Worm (Caenorhabditis elegans) whole organism, mixed stage, embryonic: ENCODE measurements around the gene col-132.

Source experiments
- M03D4.4 ChIP-seq: sonication (generic microtip); optimal IDR thresholded peaks from 2 replicates; lab custom pipeline; 2017; ENCODE audit warnings: mild to moderate bottlenecking, missing genetic modification characterization, missing compliant biosample characterization
- bed-3 ChIP-seq: fragments of 200-800 bp; sonication (Bioruptor generic); optimal IDR thresholded peaks from 3 replicates; lab custom pipeline; 2018; ENCODE audit warnings: mild to moderate bottlenecking, missing genetic modification characterization, moderate library complexity, missing compliant biosample characterization
- blmp-1 ChIP-seq: fragments of 150-350 bp; optimal IDR thresholded peaks from 2 replicates; lab custom pipeline; 2014; ENCODE audit warnings: missing biosample characterization, missing genetic modification characterization
- ceh-39 ChIP-seq: fragments of 150-350 bp; optimal IDR thresholded peaks from 2 replicates; lab custom pipeline; 2014; ENCODE audit warnings: missing biosample characterization, missing genetic modification characterization
- ceh-43 ChIP-seq: fragments of 200-800 bp; sonication (Bioruptor generic); optimal IDR thresholded peaks from 2 replicates; lab custom pipeline; 2018; ENCODE audit warnings: mild to moderate bottlenecking, missing genetic modification characterization, moderate library complexity, missing compliant biosample characterization
- ceh-83 ChIP-seq: fragments of 200-800 bp; sonication (Bioruptor generic); optimal IDR thresholded peaks from 2 replicates; lab custom pipeline; 2018; ENCODE audit warnings: mild to moderate bottlenecking, missing genetic modification characterization, missing compliant biosample characterization
- ces-1 ChIP-seq: fragments of 150-350 bp; optimal IDR thresholded peaks from 2 replicates; lab custom pipeline; 2014; ENCODE audit warnings: missing biosample characterization, missing genetic modification reagents, missing genetic modification characterization
- cnd-1 ChIP-seq: fragments of 200-800 bp; sonication (Bioruptor generic); optimal IDR thresholded peaks from 2 replicates; lab custom pipeline; 2018; ENCODE audit warnings: mild to moderate bottlenecking, missing genetic modification characterization, missing compliant biosample characterization
- drap-1 ChIP-seq: fragments of 200-800 bp; sonication (Bioruptor generic); optimal IDR thresholded peaks from 3 replicates; lab custom pipeline; 2018; ENCODE audit warnings: mild to moderate bottlenecking, missing genetic modification characterization, missing compliant biosample characterization
- elt-3 ChIP-seq: fragments of 150-350 bp; optimal IDR thresholded peaks from 2 replicates; lab custom pipeline; 2014; ENCODE audit warnings: missing biosample characterization, missing genetic modification characterization
- flh-1 ChIP-seq: fragments of 200-800 bp; sonication (Bioruptor generic); optimal IDR thresholded peaks from 2 replicates; lab custom pipeline; 2018; ENCODE audit warnings: mild to moderate bottlenecking, missing genetic modification characterization, moderate library complexity, missing compliant biosample characterization
- ham-2 ChIP-seq: fragments of 200-800 bp; sonication (Bioruptor generic); optimal IDR thresholded peaks from 2 replicates; lab custom pipeline; 2018; ENCODE audit warnings: mild to moderate bottlenecking, missing genetic modification characterization, missing compliant biosample characterization
- hlh-1 ChIP-seq: fragments of 150-350 bp; optimal IDR thresholded peaks from 2 replicates; lab custom pipeline; 2014; ENCODE audit warnings: missing biosample characterization, missing genetic modification reagents, missing genetic modification characterization
- lin-13 ChIP-seq: fragments of 150-350 bp; optimal IDR thresholded peaks from 2 replicates; lab custom pipeline; 2014; ENCODE audit warnings: missing biosample characterization, missing genetic modification characterization
- lin-32 ChIP-seq: fragments of 200-800 bp; sonication (Bioruptor generic); optimal IDR thresholded peaks from 2 replicates; lab custom pipeline; 2018; ENCODE audit warnings: mild to moderate bottlenecking, missing genetic modification characterization, missing compliant biosample characterization
- lsy-2 ChIP-seq: fragments of 150-350 bp; optimal IDR thresholded peaks from 2 replicates; lab custom pipeline; 2014; ENCODE audit warnings: missing biosample characterization, missing genetic modification characterization
- mab-5 ChIP-seq: fragments of 150-350 bp; optimal IDR thresholded peaks from 2 replicates; lab custom pipeline; 2014; ENCODE audit warnings: missing biosample characterization, missing genetic modification characterization
- mep-1 ChIP-seq: fragments of 150-350 bp; optimal IDR thresholded peaks from 2 replicates; lab custom pipeline; 2017; ENCODE audit warnings: missing biosample characterization, missing genetic modification reagents, missing genetic modification characterization, inconsistent platforms
- mls-2 ChIP-seq: sonication (generic microtip); optimal IDR thresholded peaks from 2 replicates; lab custom pipeline; 2016; ENCODE audit warnings: mild to moderate bottlenecking, missing genetic modification characterization, moderate library complexity, missing compliant biosample characterization
- nhr-12 ChIP-seq: fragments of 150-350 bp; optimal IDR thresholded peaks from 2 replicates; lab custom pipeline; 2014; ENCODE audit warnings: missing biosample characterization, missing genetic modification characterization
- nhr-2 ChIP-seq: fragments of 150-350 bp; optimal IDR thresholded peaks from 2 replicates; lab custom pipeline; 2014; ENCODE audit warnings: missing biosample characterization, missing genetic modification characterization
- nhr-237 ChIP-seq: fragments of 150-350 bp; optimal IDR thresholded peaks from 2 replicates; lab custom pipeline; 2014; ENCODE audit warnings: missing biosample characterization, missing genetic modification characterization
- nhr-28 ChIP-seq: fragments of 150-350 bp; optimal IDR thresholded peaks from 2 replicates; lab custom pipeline; 2014; ENCODE audit warnings: missing biosample characterization, missing genetic modification characterization
- nhr-76 ChIP-seq: sonication (generic microtip); optimal IDR thresholded peaks from 2 replicates; lab custom pipeline; 2017; ENCODE audit warnings: missing biosample characterization, missing genetic modification characterization
- pha-4 ChIP-seq: fragments of 150-350 bp; optimal IDR thresholded peaks from 2 replicates; lab custom pipeline; 2018; ENCODE audit warnings: missing biosample characterization, missing genetic modification reagents, missing genetic modification characterization
- sem-2 ChIP-seq: fragments of 200-800 bp; sonication (Bioruptor generic); optimal IDR thresholded peaks from 2 replicates; lab custom pipeline; 2018; ENCODE audit warnings: mild to moderate bottlenecking, missing genetic modification characterization, missing compliant biosample characterization
- snpc-4 ChIP-seq: fragments of 150-350 bp; optimal IDR thresholded peaks from 2 replicates; lab custom pipeline; 2014; ENCODE audit warnings: missing biosample characterization, missing genetic modification characterization
- tbx-8 ChIP-seq: fragments of 200-800 bp; sonication (Bioruptor generic); optimal IDR thresholded peaks from 2 replicates; lab custom pipeline; 2018; ENCODE audit warnings: mild to moderate bottlenecking, missing genetic modification characterization, moderate library complexity, missing compliant biosample characterization
- unc-120 ChIP-seq: sonication (generic microtip); optimal IDR thresholded peaks from 2 replicates; lab custom pipeline; 2017; ENCODE audit warnings: missing genetic modification characterization, missing compliant biosample characterization; ENCODE audit not compliant: poor library complexity, severe bottlenecking
- unc-39 ChIP-seq: fragments of 150-350 bp; optimal IDR thresholded peaks from 2 replicates; lab custom pipeline; 2014; ENCODE audit warnings: missing biosample characterization, missing genetic modification characterization
- unc-62 ChIP-seq: fragments of 150-350 bp; optimal IDR thresholded peaks from 2 replicates; lab custom pipeline; 2014; ENCODE audit warnings: missing biosample characterization, missing genetic modification reagents, missing genetic modification characterization
- zip-8 ChIP-seq: fragments of 150-350 bp; optimal IDR thresholded peaks from 2 replicates; lab custom pipeline; 2014; ENCODE audit warnings: missing biosample characterization, missing genetic modification characterization
- ztf-11 ChIP-seq: fragments of 150-350 bp; optimal IDR thresholded peaks from 2 replicates; lab custom pipeline; 2014; ENCODE audit warnings: missing biosample characterization, missing genetic modification characterization

The col-132 gene

DNA sequence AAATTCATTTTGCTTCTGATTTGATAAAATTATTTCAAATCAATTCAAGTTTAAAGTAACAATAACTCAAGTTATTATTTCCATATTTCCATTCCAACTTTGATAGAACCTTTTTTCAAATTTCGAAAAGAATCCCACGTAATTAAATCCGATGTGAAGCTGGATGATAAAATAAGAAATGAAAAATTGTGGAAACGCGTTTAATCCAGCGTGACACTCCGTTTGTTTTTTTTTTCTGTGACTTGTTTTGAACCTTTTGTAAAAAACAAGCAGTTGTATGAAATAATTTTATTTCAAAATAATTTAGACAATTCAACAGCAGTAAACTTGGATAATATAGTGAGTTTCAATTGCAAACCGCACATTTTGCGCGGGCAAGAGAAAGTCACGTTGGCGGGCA is 38.3 kb downstream of the col-132 start, which contains the start of gene F49E11.7:
F49E11.7 (plus strand) TSS at position 301 of the 400 bp plus-strand sequence.
- no peak for TF ChIP-seq lsy-2 (tag; lab: Kevin White, UChicago)
- no peak for TF ChIP-seq ham-2 (GFP tag; lab: Kevin White, UChicago)
- TF ChIP-seq blmp-1 (tag; lab: Kevin White, UChicago), result no peak
- TF ChIP-seq lin-32 (GFP tag; lab: Kevin White, UChicago), result no peak
- TF ChIP-seq cnd-1 (tag; lab: Kevin White, UChicago), result no peak
- TF ChIP-seq nhr-28 (tag; lab: Kevin White, UChicago), result no peak
- TF ChIP-seq elt-3 (tag; lab: Kevin White, UChicago), result no peak
- TF ChIP-seq tbx-8 (GFP tag; lab: Kevin White, UChicago), result no peak
- no peak for TF ChIP-seq sem-2 (GFP tag; lab: Kevin White, UChicago)
- no peak for TF ChIP-seq flh-1
- TF ChIP-seq M03D4.4 (tag; lab: Kevin White, UChicago), result no peak
- no peak for TF ChIP-seq unc-62
- no peak for TF ChIP-seq unc-39 (tag; lab: Kevin White, UChicago)
- TF ChIP-seq nhr-237 (tag; lab: Kevin White, UChicago), result no peak
- TF ChIP-seq ceh-83, result no peak
- TF ChIP-seq nhr-2 (tag; lab: Kevin White, UChicago), result no peak
- no peak for TF ChIP-seq nhr-12 (tag; lab: Kevin White, UChicago)
- TF ChIP-seq snpc-4, result no peak
- TF ChIP-seq bed-3 (GFP tag; lab: Kevin White, UChicago), result no peak
- no peak for TF ChIP-seq mab-5 (tag; lab: Kevin White, UChicago)

- TF ChIP-seq blmp-1 (tag; lab: Kevin White, UChicago), result no peak
- no peak for TF ChIP-seq unc-62
- no peak for TF ChIP-seq pha-4
- TF ChIP-seq lin-32 (GFP tag; lab: Kevin White, UChicago), result no peak
- no peak for TF ChIP-seq nhr-28 (tag; lab: Kevin White, UChicago)
- TF ChIP-seq zip-8 (tag; lab: Kevin White, UChicago), result no peak
- TF ChIP-seq cnd-1 (tag; lab: Kevin White, UChicago), result no peak
- no peak for TF ChIP-seq mls-2
- TF ChIP-seq ztf-11 (tag; lab: Kevin White, UChicago), result no peak
- no peak for TF ChIP-seq mep-1
- TF ChIP-seq ham-2 (GFP tag; lab: Kevin White, UChicago), result no peak
- no peak for TF ChIP-seq hlh-1 (tag; lab: Kevin White, UChicago)
- TF ChIP-seq nhr-12 (tag; lab: Kevin White, UChicago), result no peak
- TF ChIP-seq snpc-4, result no peak
- TF ChIP-seq nhr-76 (tag; lab: Kevin White, UChicago), result no peak
- TF ChIP-seq ceh-83, result no peak
These were observed 39.8 kb downstream of the col-132 start, which contains the start of gene scl-11 for ce11 chrIV:13051073-13051472. Gene scl-11 (plus strand): TSS chrIV:13051373.

DNA sequence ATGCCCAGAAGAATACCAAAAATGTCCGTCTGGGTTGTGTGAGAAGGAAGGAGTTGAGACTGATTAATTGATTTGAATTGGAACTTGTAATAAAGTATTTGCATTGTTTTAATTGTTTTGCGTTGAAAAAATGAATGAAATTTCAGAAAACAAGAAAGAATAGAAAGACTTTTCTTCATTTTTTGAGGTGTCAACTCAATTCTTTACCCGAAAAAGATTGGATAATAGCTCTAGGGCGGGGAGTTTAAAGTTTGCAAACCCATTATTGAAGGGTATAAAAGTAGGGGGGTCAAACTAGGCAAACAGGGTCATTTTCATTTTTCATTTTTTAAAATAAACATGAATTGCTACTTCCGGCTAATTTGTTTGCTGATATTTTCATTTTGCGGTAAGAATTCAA is 42.7 kb downstream of the col-132 start, which contains the start of gene scl-10:
scl-10 (plus strand) TSS at position 301 of the 400 bp plus-strand sequence.
- TF ChIP-seq unc-62 (no peak), flh-1 (no peak), ces-1 (GFP tag; lab: Kevin White, UChicago) (no peak), zip-8 (tag; lab: Kevin White, UChicago) (no peak), bed-3 (GFP tag; lab: Kevin White, UChicago) (no peak), mep-1 (no peak), sem-2 (GFP tag; lab: Kevin White, UChicago) (no peak), mls-2 (no peak), ceh-43 (no peak), unc-120 (tag; lab: Kevin White, UChicago) (no peak), snpc-4 (no peak), ceh-83 (no peak), lin-32 (GFP tag; lab: Kevin White, UChicago) (no peak), lsy-2 (tag; lab: Kevin White, UChicago) (no peak), ztf-11 (tag; lab: Kevin White, UChicago) (no peak), nhr-237 (tag; lab: Kevin White, UChicago) (no peak), M03D4.4 (tag; lab: Kevin White, UChicago) (no peak), nhr-12 (tag; lab: Kevin White, UChicago) (no peak)

ce11 chrIV:13046848-13047247 is 44.0 kb downstream of the col-132 start, which contains the start of gene scl-9:
Gene scl-9 (plus strand): TSS chrIV:13047148.
- TF ChIP-seq cnd-1 (tag; lab: Kevin White, UChicago), result no peak
- TF ChIP-seq lin-13, result no peak
- no peak for TF ChIP-seq sem-2 (GFP tag; lab: Kevin White, UChicago)
- TF ChIP-seq nhr-12 (tag; lab: Kevin White, UChicago), result no peak
- no peak for TF ChIP-seq ceh-39 (tag; lab: Kevin White, UChicago)
- TF ChIP-seq snpc-4, result no peak
- TF ChIP-seq nhr-2 (tag; lab: Kevin White, UChicago), result no peak
- TF ChIP-seq lsy-2 (tag; lab: Kevin White, UChicago), result no peak
- no peak for TF ChIP-seq drap-1 (GFP tag; lab: Kevin White, UChicago)
- TF ChIP-seq nhr-237 (tag; lab: Kevin White, UChicago), result no peak
- TF ChIP-seq blmp-1 (tag; lab: Kevin White, UChicago), result no peak
